Worm (Caenorhabditis elegans) whole organism, L1 larva: Measurements from ENCODE around the gene D1054.5.

ENCODE experiments used
- C04F5.9 ChIP-seq: sonication (generic microtip); optimal IDR thresholded peaks from 2 replicates; lab custom pipeline; 2016; ENCODE audit warnings: missing genetic modification characterization, missing compliant biosample characterization
- Y116A8C.19 ChIP-seq: sonication (generic microtip); optimal IDR thresholded peaks from 2 replicates; lab custom pipeline; 2016; ENCODE audit warnings: missing compliant biosample characterization, missing genetic modification characterization, borderline replicate concordance
- alr-1 ChIP-seq: fragments of 200-800 bp; sonication (Bioruptor generic); optimal IDR thresholded peaks from 2 replicates; lab custom pipeline; 2018; ENCODE audit warnings: borderline replicate concordance, mild to moderate bottlenecking, missing genetic modification characterization, missing compliant biosample characterization
- ceh-63 ChIP-seq: fragments of 200-800 bp; sonication (Bioruptor generic); optimal IDR thresholded peaks from 2 replicates; lab custom pipeline; 2018; ENCODE audit warnings: mild to moderate bottlenecking, missing genetic modification characterization, missing compliant biosample characterization
- ceh-8 ChIP-seq: fragments of 200-800 bp; sonication (Bioruptor generic); optimal IDR thresholded peaks from 2 replicates; lab custom pipeline; 2018; ENCODE audit warnings: mild to moderate bottlenecking, missing genetic modification characterization, moderate library complexity, missing compliant biosample characterization
- ceh-82 ChIP-seq, 3 experiments: fragments of 150-350 bp in 1 of 3; sonication (generic microtip) in 2 of 3; optimal IDR thresholded peaks; 2 replicates each; lab custom pipeline; 2014 to 2017; ENCODE audit warnings: missing biosample characterization in 3 of 3, missing genetic modification characterization in 3 of 3
- ceh-90 ChIP-seq: sonication (generic microtip); optimal IDR thresholded peaks from 2 replicates; lab custom pipeline; 2016; ENCODE audit warnings: missing genetic modification characterization, missing compliant biosample characterization
- efl-1 ChIP-seq, 4 experiments: fragments of 150-350 bp; optimal IDR thresholded peaks in 3 of 4; peaks in 1 of 4; 1 replicate in 1 of 4; 2 replicates in 3 of 4; lab custom pipeline; 2014; ENCODE audit warnings: missing biosample characterization in 2 of 4, missing genetic modification characterization in 2 of 4, missing genetic modification reagents in 2 of 4
- efl-3 ChIP-seq: fragments of 200-800 bp; sonication (Bioruptor generic); optimal IDR thresholded peaks from 2 replicates; lab custom pipeline; 2018; ENCODE audit warnings: mild to moderate bottlenecking, missing genetic modification characterization, missing compliant biosample characterization
- egl-13 ChIP-seq: sonication (generic microtip); optimal IDR thresholded peaks from 2 replicates; lab custom pipeline; 2016; ENCODE audit warnings: missing genotype, missing genetic modification reagents, missing genetic modification characterization, missing compliant biosample characterization
- elt-2 ChIP-seq: sonication (generic microtip); optimal IDR thresholded peaks from 2 replicates; lab custom pipeline; 2016; ENCODE audit warnings: missing genetic modification characterization, mild to moderate bottlenecking, inconsistent platforms, missing compliant biosample characterization, missing genetic modification reagents
- elt-3 ChIP-seq, 6 experiments: fragments of 150-350 bp in 1 of 6; sonication (generic microtip); optimal IDR thresholded peaks; 2 replicates each; lab custom pipeline; 2017 to 2018; ENCODE audit warnings: missing biosample characterization in 6 of 6, missing genetic modification characterization in 6 of 6, inconsistent platforms in 1 of 6
- fkh-10 ChIP-seq: sonication (generic microtip); optimal IDR thresholded peaks from 2 replicates; lab custom pipeline; 2017; ENCODE audit warnings: missing biosample characterization, missing genetic modification reagents, missing genetic modification characterization
- fkh-8 ChIP-seq: sonication (generic microtip); optimal IDR thresholded peaks from 2 replicates; lab custom pipeline; 2016; ENCODE audit warnings: mild to moderate bottlenecking, missing genetic modification characterization, missing compliant biosample characterization
- hpl-2 ChIP-seq: fragments of 150-350 bp; optimal IDR thresholded peaks from 2 replicates; lab custom pipeline; 2014; ENCODE audit warnings: missing biosample characterization, missing genetic modification reagents, missing genetic modification characterization
- irx-1 ChIP-seq: sonication (generic microtip); optimal IDR thresholded peaks from 2 replicates; lab custom pipeline; 2016; ENCODE audit warnings: missing genetic modification characterization, missing compliant biosample characterization
- jun-1 ChIP-seq: fragments of 150-350 bp; optimal IDR thresholded peaks from 2 replicates; lab custom pipeline; 2014; ENCODE audit warnings: missing biosample characterization, missing genetic modification reagents, missing genetic modification characterization
- lin-13 ChIP-seq: fragments of 150-350 bp; optimal IDR thresholded peaks from 2 replicates; lab custom pipeline; 2014; ENCODE audit warnings: missing biosample characterization, missing genetic modification reagents, missing genetic modification characterization
- lin-14 ChIP-seq: fragments of 200-800 bp; sonication (Bioruptor generic); optimal IDR thresholded peaks from 2 replicates; lab custom pipeline; 2018; ENCODE audit warnings: mild to moderate bottlenecking, missing genetic modification characterization, moderate library complexity, missing compliant biosample characterization
- lin-15B ChIP-seq: fragments of 150-350 bp; sonication (generic microtip); optimal IDR thresholded peaks from 3 replicates; lab custom pipeline; 2014; ENCODE audit warnings: missing biosample characterization, missing genetic modification characterization
- lin-35 ChIP-seq, 2 experiments: fragments of 150-350 bp; optimal IDR thresholded peaks; 2 replicates each; lab custom pipeline; 2014; ENCODE audit warnings: missing biosample characterization in 2 of 2, missing genetic modification characterization in 2 of 2, missing genetic modification reagents in 2 of 2
- lin-39 ChIP-seq: fragments of 150-350 bp; optimal IDR thresholded peaks from 2 replicates; lab custom pipeline; 2014; ENCODE audit warnings: missing biosample characterization, missing genetic modification reagents, missing genetic modification characterization
- lsy-2 ChIP-seq, 2 experiments: fragments of 150-350 bp; optimal IDR thresholded peaks; 2 replicates each; lab custom pipeline; 2014; ENCODE audit warnings: missing biosample characterization in 2 of 2, missing genetic modification characterization in 2 of 2
- mab-9 ChIP-seq: fragments of 200-800 bp; sonication (Bioruptor generic); IDR thresholded peaks from 2 replicates; pipeline ENCODE4 v1.3.6; 2022; ENCODE audit warnings: missing genetic modification reagents, missing genetic modification characterization, missing compliant biosample characterization
- mef-2 ChIP-seq: fragments of 150-350 bp; optimal IDR thresholded peaks from 2 replicates; lab custom pipeline; 2014; ENCODE audit warnings: missing biosample characterization, missing genetic modification characterization
- nhr-19 ChIP-seq: fragments of 200-800 bp; sonication (Bioruptor generic); conservative IDR thresholded peaks from 2 replicates; pipeline ENCODE4 v1.3.6; 2022; ENCODE audit warnings: missing genetic modification characterization, missing compliant biosample characterization
- nhr-237 ChIP-seq: fragments of 150-350 bp; optimal IDR thresholded peaks from 2 replicates; lab custom pipeline; 2014; ENCODE audit warnings: missing biosample characterization, missing genetic modification characterization
- nhr-28 ChIP-seq: fragments of 150-350 bp; optimal IDR thresholded peaks from 2 replicates; lab custom pipeline; 2014; ENCODE audit warnings: missing biosample characterization, missing genetic modification characterization
- nhr-47 ChIP-seq: sonication (generic microtip); optimal IDR thresholded peaks from 2 replicates; lab custom pipeline; 2016; ENCODE audit warnings: mild to moderate bottlenecking, missing genetic modification characterization, moderate library complexity, missing compliant biosample characterization
- nhr-76 ChIP-seq: sonication (generic microtip); optimal IDR thresholded peaks from 2 replicates; lab custom pipeline; 2017; ENCODE audit warnings: missing biosample characterization, missing genetic modification characterization
- nhr-85 ChIP-seq: sonication (generic microtip); peaks from one replicate; lab custom pipeline; 2016; ENCODE audit warnings: missing genetic modification characterization, inconsistent platforms, missing compliant biosample characterization
- pax-3 ChIP-seq: fragments of 200-800 bp; sonication (Bioruptor generic); optimal IDR thresholded peaks from 2 replicates; lab custom pipeline; 2018; ENCODE audit warnings: mild to moderate bottlenecking, missing genetic modification characterization, moderate library complexity, missing compliant biosample characterization
- rnt-1 ChIP-seq: sonication (generic microtip); optimal IDR thresholded peaks from 2 replicates; lab custom pipeline; 2016; ENCODE audit warnings: mild to moderate bottlenecking, missing genetic modification characterization, moderate library complexity, missing compliant biosample characterization
- snpc-4 ChIP-seq: fragments of 150-350 bp; optimal IDR thresholded peaks from 2 replicates; lab custom pipeline; 2014; ENCODE audit warnings: missing biosample characterization, missing genetic modification characterization
- snu-23 ChIP-seq: sonication (generic microtip); optimal IDR thresholded peaks from 2 replicates; lab custom pipeline; 2016; ENCODE audit warnings: missing genetic modification characterization, missing compliant biosample characterization
- sox-4 ChIP-seq: sonication (generic microtip); optimal IDR thresholded peaks from 2 replicates; lab custom pipeline; 2016; ENCODE audit warnings: missing genetic modification characterization, missing compliant biosample characterization
- sptf-1 ChIP-seq: fragments of 150-350 bp; optimal IDR thresholded peaks from 2 replicates; lab custom pipeline; 2014; ENCODE audit warnings: missing biosample characterization, missing genetic modification characterization
- sup-37 ChIP-seq: fragments of 200-800 bp; sonication (Bioruptor generic); optimal IDR thresholded peaks from 2 replicates; lab custom pipeline; 2018; ENCODE audit warnings: mild to moderate bottlenecking, missing genetic modification characterization, missing compliant biosample characterization
- swsn-7 ChIP-seq: sonication (generic microtip); optimal IDR thresholded peaks from 2 replicates; lab custom pipeline; 2016; ENCODE audit warnings: missing genetic modification characterization, missing compliant biosample characterization
- tlp-1 ChIP-seq: fragments of 150-350 bp; optimal IDR thresholded peaks from 2 replicates; lab custom pipeline; 2014; ENCODE audit warnings: missing biosample characterization, missing genetic modification characterization
- unc-30 ChIP-seq: sonication (generic microtip); optimal IDR thresholded peaks from 2 replicates; lab custom pipeline; 2017; ENCODE audit warnings: missing biosample characterization, missing genetic modification characterization
- unc-86 ChIP-seq: sonication (generic microtip); optimal IDR thresholded peaks from 2 replicates; lab custom pipeline; 2016; ENCODE audit warnings: missing genetic modification characterization, missing compliant biosample characterization
- vab-15 ChIP-seq: sonication (generic microtip); optimal IDR thresholded peaks from 2 replicates; lab custom pipeline; 2017; ENCODE audit warnings: missing genotype, mild to moderate bottlenecking, missing genetic modification characterization, missing compliant biosample characterization
- xbp-1 ChIP-seq: sonication (generic microtip); optimal IDR thresholded peaks from 2 replicates; lab custom pipeline; 2016; ENCODE audit warnings: missing genetic modification characterization, missing compliant biosample characterization
- ztf-11 ChIP-seq, 2 experiments: sonication (generic microtip); optimal IDR thresholded peaks; 2 replicates each; lab custom pipeline; 2016 to 2017; ENCODE audit warnings: missing genetic modification characterization in 2 of 2, missing biosample characterization in 1 of 2, missing compliant biosample characterization in 1 of 2
- ztf-4 ChIP-seq: fragments of 150-350 bp; optimal IDR thresholded peaks from 2 replicates; lab custom pipeline; 2014; ENCODE audit warnings: missing biosample characterization, missing genetic modification characterization

The D1054.5 gene

ce11 chrV:10736756-10737155, 39.6 kb downstream of the D1054.5 start, which contains the start of the genes mre-11 and wdr-5.3 (continued):
- TF ChIP-seq swsn-7 (tag; lab: Kevin White, UChicago) = peak; percentile 75
- TF ChIP-seq unc-30 (tag; lab: Kevin White, UChicago) = no peak
- TF ChIP-seq nhr-47 = peak; percentile 79
- no peak for TF ChIP-seq tlp-1 (tag; lab: Kevin White, UChicago)
- peak; percentile 97 for TF ChIP-seq rnt-1 (tag; lab: Kevin White, UChicago)
- no peak for TF ChIP-seq sup-37
- peak; percentile 65 to 77 for TF ChIP-seq lsy-2 (tag; optimal IDR thresholded peaks at IDR 0.05; lab: Kevin White, UChicago)
- TF ChIP-seq vab-15 = no peak
- no peak for TF ChIP-seq nhr-28 (tag; lab: Kevin White, UChicago)
- TF ChIP-seq snpc-4 (tag; lab: Kevin White, UChicago) = peak; percentile 49
- no peak for TF ChIP-seq nhr-76 (tag; lab: Kevin White, UChicago)
- TF ChIP-seq Y116A8C.19 (tag; lab: Kevin White, UChicago) = no peak
- peak; percentile 60 for TF ChIP-seq pax-3
- peak; percentile 68 for TF ChIP-seq irx-1 (tag; lab: Kevin White, UChicago)
- TF ChIP-seq xbp-1 (tag; lab: Kevin White, UChicago) = peak; percentile 75
- no peak for TF ChIP-seq ceh-8 (GFP tag; lab: Kevin White, UChicago)
- TF ChIP-seq efl-1 (optimal IDR thresholded peaks at IDR 0.05; lab: Kevin White, UChicago) = peak; percentile 70 to 90
- peak; percentile 89 to 99 for TF ChIP-seq efl-1 (GFP tag; optimal IDR thresholded peaks at IDR 0.05 in 1 of 2; lab: Kevin White, UChicago)
- TF ChIP-seq nhr-237 (tag; lab: Kevin White, UChicago) = no peak
- no peak for TF ChIP-seq lin-14 (GFP tag; lab: Kevin White, UChicago)
- TF ChIP-seq C04F5.9 (tag; lab: Kevin White, UChicago) = peak; percentile 29
- TF ChIP-seq sox-4 (tag; lab: Kevin White, UChicago) = peak; percentile 52
- TF ChIP-seq mab-9 = no peak
- no peak for TF ChIP-seq fkh-10
- peak; percentile 80 for TF ChIP-seq snu-23 (GFP tag; lab: Kevin White, UChicago)
- no peak for TF ChIP-seq lin-39 (tag; lab: Kevin White, UChicago)
- peak in 2 of 3 experiments; percentile 37 for TF ChIP-seq ceh-82 (tag; optimal IDR thresholded peaks at IDR 0.05; lab: Kevin White, UChicago)
- no peak for TF ChIP-seq efl-3 (GFP tag; lab: Kevin White, UChicago)
- TF ChIP-seq unc-86 = peak; percentile 51
- TF ChIP-seq nhr-19 = peak; percentile 72
- peak; percentile 41 for TF ChIP-seq egl-13 (tag; lab: Kevin White, UChicago)
- peak; percentile 78 for TF ChIP-seq ceh-90
- TF ChIP-seq alr-1 (tag; lab: Kevin White, UChicago) = no peak
- no peak for TF ChIP-seq mef-2 (tag; lab: Kevin White, UChicago)
- no peak for TF ChIP-seq hpl-2 (GFP tag; lab: Kevin White, UChicago)
- TF ChIP-seq ceh-63 (GFP tag; lab: Kevin White, UChicago) = no peak
- TF ChIP-seq ztf-4 (tag; lab: Kevin White, UChicago) = no peak
- no peak for TF ChIP-seq jun-1 (tag; lab: Kevin White, UChicago)
- TF ChIP-seq lin-13 (GFP tag; lab: Kevin White, UChicago) = peak; percentile 56
- peak in 1 of 6 experiments; percentile 13 for TF ChIP-seq elt-3 (tag; optimal IDR thresholded peaks at IDR 0.05; lab: Kevin White, UChicago)
- peak in 1 of 2 experiments; percentile 78 for TF ChIP-seq ztf-11 (tag; optimal IDR thresholded peaks at IDR 0.05; lab: Kevin White, UChicago)
- TF ChIP-seq fkh-8 (tag; lab: Kevin White, UChicago) = peak; percentile 48

- TF ChIP-seq alr-1 (tag; lab: Kevin White, UChicago) (no peak), elt-2 (peak; percentile 78), sptf-1 (tag; lab: Kevin White, UChicago) (no peak), lin-35 (GFP tag; optimal IDR thresholded peaks at IDR 0.05; lab: Kevin White, UChicago) (peak in 1 of 2 experiments; percentile 3), nhr-85 (tag; lab: Kevin White, UChicago) (no peak), efl-1 (optimal IDR thresholded peaks at IDR 0.05; lab: Kevin White, UChicago) (no peak), efl-1 (GFP tag; optimal IDR thresholded peaks at IDR 0.05 in 1 of 2; lab: Kevin White, UChicago) (no peak), lin-15B (no peak)
Observed at ce11 chrV:10731989-10732472, 44.3 kb downstream of the D1054.5 start, which contains the start of gene T28B11.1. T28B11.1 (minus strand) TSS chrV:10732422.
